Worm (Caenorhabditis elegans): ENCODE data around the gene Y71H2AM.29.

ce11 chrIII:2864669-2865068, 32.1 kb downstream of the Y71H2AM.29 start:
- TF ChIP-seq fos-1 (tag; optimal IDR thresholded peaks at IDR 0.05): no peak
- TF ChIP-seq nhr-11 (tag; optimal IDR thresholded peaks at IDR 0.05): no peak
- TF ChIP-seq ZK546.5 (tag; optimal IDR thresholded peaks at IDR 0.05): no peak
- no peak for TF ChIP-seq lin-39 (tag; optimal IDR thresholded peaks at IDR 0.05)
- TF ChIP-seq nhr-23 (tag; optimal IDR thresholded peaks at IDR 0.05): no peak
- TF ChIP-seq nhr-10 (tag; optimal IDR thresholded peaks at IDR 0.05): no peak
- no peak for TF ChIP-seq unc-55 (GFP tag; optimal IDR thresholded peaks at IDR 0.05)
- TF ChIP-seq unc-39 (tag; optimal IDR thresholded peaks at IDR 0.05): no peak
- TF ChIP-seq ama-1 (optimal IDR thresholded peaks at IDR 0.05): no peak
- no peak for TF ChIP-seq ztf-11 (tag; optimal IDR thresholded peaks at IDR 0.05)
- TF ChIP-seq snpc-4 (tag; optimal IDR thresholded peaks at IDR 0.05): no peak
